Fruit fly (Drosophila melanogaster) whole organism, embryonic: ENCODE results near the gene Prp3.
A peak's percentile ranks its signal among the peaks of the same experiment; 100 is the strongest.

Experiments
- CG10431 ChIP-seq: fragments of 200-800 bp; sonication (Bioruptor generic); optimal IDR thresholded peaks from 3 replicates; lab custom pipeline; 2018; ENCODE audit warnings: missing biosample characterization, mild to moderate bottlenecking, missing genetic modification characterization
- CG10654 ChIP-seq: fragments of 200-800 bp; sonication (Bioruptor generic); optimal IDR thresholded peaks from 2 replicates; lab custom pipeline; 2016; ENCODE audit warnings: missing biosample characterization, missing genetic modification characterization
- CG32767 ChIP-seq: fragments of 200-800 bp; sonication (Bioruptor generic); IDR thresholded peaks from 2 replicates; pipeline ENCODE4 v1.3.6; 2022; ENCODE audit warnings: missing biosample characterization, missing genetic modification characterization
- croc ChIP-seq: fragments of 200-800 bp; sonication (Bioruptor generic); conservative IDR thresholded peaks from 3 replicates; pipeline ENCODE4 v1.3.6; 2022; ENCODE audit warnings: missing biosample characterization, missing genetic modification characterization
- esg ChIP-seq: fragments of 200-800 bp; sonication (Bioruptor generic); conservative IDR thresholded peaks from 2 replicates; pipeline ENCODE4 v1.3.6; 2022; ENCODE audit warnings: missing biosample characterization, missing genetic modification characterization
- gem ChIP-seq: fragments of 200-800 bp; sonication (Bioruptor generic); optimal IDR thresholded peaks from 2 replicates; lab custom pipeline; 2019; ENCODE audit warnings: missing biosample characterization, mild to moderate bottlenecking, missing genetic modification characterization, moderate library complexity
- kay ChIP-seq: fragments of 200-800 bp; sonication (Bioruptor generic); optimal IDR thresholded peaks from 2 replicates; lab custom pipeline; 2016; ENCODE audit warnings: missing biosample characterization, missing genetic modification characterization
- sens-2 ChIP-seq: fragments of 200-800 bp; sonication (Bioruptor generic); IDR thresholded peaks from 2 replicates; pipeline ENCODE4 v1.3.6; 2022; ENCODE audit warnings: missing biosample characterization, missing genetic modification characterization

DNA sequence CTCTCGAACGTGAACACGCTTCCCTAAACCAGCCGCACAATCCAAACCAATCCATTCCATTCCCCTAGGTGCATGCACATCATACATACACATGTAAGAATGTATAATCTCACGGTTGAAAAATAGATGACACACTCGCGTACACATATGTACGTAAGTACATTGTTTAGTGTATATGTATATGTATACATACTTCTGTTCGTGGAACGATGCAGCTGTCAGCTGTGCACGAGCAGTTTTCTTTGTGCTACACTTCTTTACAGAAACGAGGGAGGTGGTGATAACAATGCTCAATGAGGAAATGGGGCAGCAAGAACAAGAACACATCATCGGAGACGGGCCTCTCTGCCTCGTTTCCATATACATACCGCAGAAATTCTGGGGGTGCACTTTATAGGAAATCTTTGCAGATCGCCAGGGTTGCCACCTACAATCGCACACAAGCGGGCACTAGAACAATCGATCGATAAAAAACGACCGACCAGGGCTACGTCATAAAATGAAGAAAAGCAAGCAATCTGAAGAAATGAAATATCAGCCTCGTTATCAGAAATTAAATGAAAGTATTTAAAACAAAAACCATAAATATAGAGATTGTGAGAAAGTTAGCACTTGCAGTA, 10.7 kb upstream of the Prp3 start:
- TF ChIP-seq sens-2, result no peak
- no peak for TF ChIP-seq CG10431 (GFP tag; lab: Kevin White, UChicago)
- no peak for TF ChIP-seq CG10654
- TF ChIP-seq esg (GFP tag; lab: Robert Waterston, UW), result no peak
- peak; percentile 81; the same call in 1 of the 2 replicates for TF ChIP-seq CG32767 (GFP tag; lab: Robert Waterston, UW)
- no peak for TF ChIP-seq kay (GFP tag; lab: Kevin White, UChicago)
- no peak for TF ChIP-seq croc
- TF ChIP-seq gem (tag; lab: Kevin White, UChicago), result peak; percentile 13
